Worm (Caenorhabditis elegans) whole organism, L4/young adult: ENCODE data around the gene K09C4.9.

Experiments used
- W03F9.2 ChIP-seq: fragments of 150-350 bp; optimal IDR thresholded peaks from 2 replicates; lab custom pipeline; 2014; ENCODE audit warnings: missing biosample characterization, missing genetic modification characterization
- him-1 ChIP-seq: sonication (generic microtip); optimal IDR thresholded peaks from 2 replicates; lab custom pipeline; 2016; ENCODE audit warnings: missing genotype, missing genetic modification reagents, missing genetic modification characterization, missing compliant biosample characterization

- TF ChIP-seq him-1 (tag; lab: Kevin White, UChicago), result no peak
- TF ChIP-seq W03F9.2 (tag; lab: Kevin White, UChicago), result no peak
These were observed 13.9 kb upstream of the K09C4.9 start for ce11 chrX:3285448-3285847.
